5 fruit fly cellular contexts compared by ENCODE assay signal in genomic region chr3L:18996774-18997589, dm6.
A peak's percentile ranks its signal among the peaks of the same experiment; 100 is the strongest.
TF ChIP-seq lines count a peak whose summit lies in the region.

No protein-coding gene starts in this region.

- no peak for TF ChIP-seq CTCF in whole organism, embryonic (GFP tag; optimal IDR thresholded peaks at IDR 0.05; lab: Kevin White, UChicago)

TF ChIP-seq in whole organism, adult, 20 proteins besides CTCF, POLR2A, EP300 and RAD21:
- TF ChIP-seq Clk (GFP tag; optimal IDR thresholded peaks at IDR 0.05; lab: Kevin White, UChicago), result no peak
- peak; percentile 88 for TF ChIP-seq bab1 (GFP tag; optimal IDR thresholded peaks at IDR 0.05; lab: Kevin White, UChicago)
- TF ChIP-seq CG33017 (tag; optimal IDR thresholded peaks at IDR 0.05; lab: Kevin White, UChicago), result no peak
- TF ChIP-seq CG1620 (GFP tag; optimal IDR thresholded peaks at IDR 0.05; lab: Kevin White, UChicago), result no peak
- TF ChIP-seq CG11617 (GFP tag; optimal IDR thresholded peaks at IDR 0.05; lab: Kevin White, UChicago), result peak; percentile 23
- TF ChIP-seq CG14711 (tag; optimal IDR thresholded peaks at IDR 0.05; lab: Kevin White, UChicago), result peak; percentile 61
- peak; percentile 34 for TF ChIP-seq pad (GFP tag; optimal IDR thresholded peaks at IDR 0.05; lab: Kevin White, UChicago)
- peak; percentile 37 for TF ChIP-seq CG12768 (GFP tag; optimal IDR thresholded peaks at IDR 0.05; lab: Kevin White, UChicago)
- peak; percentile 94 for TF ChIP-seq kay (GFP tag; lab: Kevin White, UChicago; ENCODE audit: borderline replicate concordance)
- no peak for TF ChIP-seq ovo (GFP tag; optimal IDR thresholded peaks at IDR 0.05; lab: Kevin White, UChicago)
- peak; percentile 52 for TF ChIP-seq CG7045 (GFP tag; optimal IDR thresholded peaks at IDR 0.05; lab: Kevin White, UChicago)
- TF ChIP-seq Hr96 (GFP tag; optimal IDR thresholded peaks at IDR 0.05; lab: Kevin White, UChicago), result peak; percentile 43
- TF ChIP-seq Mnt (GFP tag; optimal IDR thresholded peaks at IDR 0.05; lab: Kevin White, UChicago), result no peak
- TF ChIP-seq CG5204 (GFP tag; optimal IDR thresholded peaks at IDR 0.05; lab: Kevin White, UChicago), result peak; percentile 13
- TF ChIP-seq tj (GFP tag; optimal IDR thresholded peaks at IDR 0.05; lab: Kevin White, UChicago), result peak; percentile 81
- peak; percentile 20 for TF ChIP-seq CG7101 (tag; optimal IDR thresholded peaks at IDR 0.05; lab: Kevin White, UChicago)
- TF ChIP-seq cic (GFP tag; optimal IDR thresholded peaks at IDR 0.05; lab: Kevin White, UChicago), result peak; percentile 69
- peak; percentile 27 for TF ChIP-seq toe (GFP tag; optimal IDR thresholded peaks at IDR 0.05; lab: Kevin White, UChicago)

TF ChIP-seq in whole organism, embryonic, 481 proteins besides CTCF, POLR2A, EP300 and RAD21 (continues in another document):
- TF ChIP-seq CG1832 (GFP tag; optimal IDR thresholded peaks at IDR 0.05; lab: Kevin White, UChicago), result no peak
- peak; percentile 70 for TF ChIP-seq HHEX (GFP tag; optimal IDR thresholded peaks at IDR 0.05; lab: Kevin White, UChicago)
- no peak for TF ChIP-seq ewg (GFP tag; optimal IDR thresholded peaks at IDR 0.05; lab: Kevin White, UChicago)
- no peak for TF ChIP-seq CG15479 (GFP tag; optimal IDR thresholded peaks at IDR 0.05; lab: Kevin White, UChicago)
- TF ChIP-seq CG5245 (GFP tag; optimal IDR thresholded peaks at IDR 0.05; lab: Kevin White, UChicago), result no peak
- no peak for TF ChIP-seq slou (GFP tag; optimal IDR thresholded peaks at IDR 0.05; lab: Kevin White, UChicago)
- TF ChIP-seq CG1529 (GFP tag; optimal IDR thresholded peaks at IDR 0.05; lab: Kevin White, UChicago), result no peak
- no peak for TF ChIP-seq Awh (GFP tag; IDR thresholded peaks at IDR 0.05; lab: Robert Waterston, UW)
- no peak for TF ChIP-seq CG16863 (GFP tag; optimal IDR thresholded peaks at IDR 0.05; lab: Kevin White, UChicago)
- TF ChIP-seq kah (GFP tag; optimal IDR thresholded peaks at IDR 0.05; lab: Kevin White, UChicago), result no peak
- no peak for TF ChIP-seq luna (GFP tag; optimal IDR thresholded peaks at IDR 0.05; lab: Kevin White, UChicago)
- no peak for TF ChIP-seq Spps (tag; optimal IDR thresholded peaks at IDR 0.05; lab: Kevin White, UChicago)
- TF ChIP-seq twi (tag; optimal IDR thresholded peaks at IDR 0.05; lab: Kevin White, UChicago), result no peak
- TF ChIP-seq Rfx (GFP tag; IDR thresholded peaks at IDR 0.05; lab: Robert Waterston, UW), result peak; percentile 27; the same call in 1 of the 2 replicates
- no peak for TF ChIP-seq zen (tag; optimal IDR thresholded peaks at IDR 0.05; lab: Kevin White, UChicago)
- TF ChIP-seq CG4730 (GFP tag; IDR thresholded peaks at IDR 0.05; lab: Robert Waterston, UW), result no peak
- no peak for TF ChIP-seq ttk (GFP tag; IDR thresholded peaks at IDR 0.05; lab: Robert Waterston, UW)
- no peak for TF ChIP-seq pho (GFP tag; optimal IDR thresholded peaks at IDR 0.05; lab: Kevin White, UChicago)
- peak; percentile 27 for TF ChIP-seq lab (GFP tag; optimal IDR thresholded peaks at IDR 0.05; lab: Kevin White, UChicago)
- no peak for TF ChIP-seq CG30020 (tag; optimal IDR thresholded peaks at IDR 0.05; lab: Kevin White, UChicago)

TF ChIP-seq in whole organism, prepupa, 60 proteins besides CTCF, POLR2A, EP300 and RAD21 (continues in another document):
- TF ChIP-seq eg (GFP tag; IDR thresholded peaks at IDR 0.05; lab: Robert Waterston, UW) (peak; percentile 43; the same call in 1 of the 3 replicates), OdsH (GFP tag; optimal IDR thresholded peaks at IDR 0.05; lab: Kevin White, UChicago) (no peak), pdm3 (GFP tag; optimal IDR thresholded peaks at IDR 0.05; lab: Kevin White, UChicago) (no peak), CG6808 (GFP tag; optimal IDR thresholded peaks at IDR 0.05; lab: Kevin White, UChicago) (peak; percentile 43), fkh (GFP tag; optimal IDR thresholded peaks at IDR 0.05; lab: Kevin White, UChicago) (peak; percentile 87), esn (GFP tag; optimal IDR thresholded peaks at IDR 0.05; lab: Kevin White, UChicago) (no peak), achi (GFP tag; optimal IDR thresholded peaks at IDR 0.05; lab: Kevin White, UChicago) (no peak), CG6276 (GFP tag; optimal IDR thresholded peaks at IDR 0.05; lab: Kevin White, UChicago) (peak; percentile 69), Hr38 (GFP tag; optimal IDR thresholded peaks at IDR 0.05; lab: Kevin White, UChicago) (no peak), svp (GFP tag; lab: Kevin White, UChicago) (peak; percentile 60), CG11294 (GFP tag; IDR thresholded peaks at IDR 0.05; lab: Robert Waterston, UW) (no peak), CG15336 (GFP tag; IDR thresholded peaks at IDR 0.05; lab: Robert Waterston, UW) (0 out of 2 replicates have a peak, but pooled peaks have one; percentile 6), lz (GFP tag; optimal IDR thresholded peaks at IDR 0.05; lab: Kevin White, UChicago) (no peak), Eip78C (GFP tag; lab: Kevin White, UChicago) (peak; percentile 75), CG3919 (GFP tag; optimal IDR thresholded peaks at IDR 0.05; lab: Kevin White, UChicago) (peak; percentile 1), salr (GFP tag; optimal IDR thresholded peaks at IDR 0.05; lab: Kevin White, UChicago) (peak in 1 of 2 experiments; percentile 22), ss (GFP tag; optimal IDR thresholded peaks at IDR 0.05; lab: Kevin White, UChicago) (no peak), vri (GFP tag; optimal IDR thresholded peaks at IDR 0.05; lab: Kevin White, UChicago) (peak; percentile 58), Blimp-1 (GFP tag; optimal IDR thresholded peaks at IDR 0.05; lab: Kevin White, UChicago) (no peak), Lpt (GFP tag; optimal IDR thresholded peaks at IDR 0.05; lab: Kevin White, UChicago) (no peak)

TF ChIP-seq in whole organism, pupa, 21 proteins besides CTCF, POLR2A, EP300 and RAD21:
- peak; percentile 7; the same call in 1 of the 2 replicates for TF ChIP-seq Ets98B (GFP tag; IDR thresholded peaks at IDR 0.05; lab: Robert Waterston, UW)
- no peak for TF ChIP-seq CG8301 (tag; optimal IDR thresholded peaks at IDR 0.05; lab: Kevin White, UChicago)
- peak; percentile 42 for TF ChIP-seq EcR (GFP tag; optimal IDR thresholded peaks at IDR 0.05; lab: Kevin White, UChicago)

TF ChIP-seq in whole organism, wandering third instar larva, 38 proteins besides CTCF, POLR2A, EP300 and RAD21:
- TF ChIP-seq OdsH (GFP tag; optimal IDR thresholded peaks at IDR 0.05; lab: Kevin White, UChicago) (no peak), Hnf4 (GFP tag; optimal IDR thresholded peaks at IDR 0.05; lab: Kevin White, UChicago) (peak; percentile 11), Abd-B (GFP tag; optimal IDR thresholded peaks at IDR 0.05; lab: Kevin White, UChicago) (no peak), tai (GFP tag; optimal IDR thresholded peaks at IDR 0.05; lab: Kevin White, UChicago) (no peak), Vsx2 (GFP tag; optimal IDR thresholded peaks at IDR 0.05; lab: Kevin White, UChicago; ENCODE audit: partially characterized antibody) (no peak), Rel (GFP tag; optimal IDR thresholded peaks at IDR 0.05; lab: Kevin White, UChicago) (peak; percentile 62), Rel (tag; optimal IDR thresholded peaks at IDR 0.05; lab: Kevin White, UChicago) (no peak)
